Fruit fly (Drosophila melanogaster) whole organism, embryonic: ENCODE measurements around the gene Adsl.

Experiments used
- Blimp-1 ChIP-seq: fragments of 200-800 bp; sonication (Bioruptor generic); optimal IDR thresholded peaks from 3 replicates; lab custom pipeline; 2018; ENCODE audit warnings: missing biosample characterization, missing genetic modification characterization, mild to moderate bottlenecking, moderate library complexity, missing genetic modification reagents
- CG10979 ChIP-seq: fragments of 200-800 bp; sonication (Bioruptor generic); optimal IDR thresholded peaks from 2 replicates; lab custom pipeline; 2018; ENCODE audit warnings: missing biosample characterization, mild to moderate bottlenecking, missing genetic modification characterization, moderate library complexity
- CG11456 ChIP-seq: fragments of 200-800 bp; sonication (Bioruptor generic); IDR thresholded peaks from 3 replicates; pipeline ENCODE4 v1.3.6; 2022; ENCODE audit warnings: missing biosample characterization, missing genetic modification characterization
- CG11696 ChIP-seq: fragments of 200-800 bp; sonication (Bioruptor generic); IDR thresholded peaks from 2 replicates; pipeline ENCODE4 v1.3.6; 2022; ENCODE audit warnings: missing biosample characterization, missing genetic modification characterization
- CG12299 ChIP-seq: fragments of 200-800 bp; sonication (Bioruptor generic); optimal IDR thresholded peaks from 2 replicates; lab custom pipeline; 2018; ENCODE audit warnings: missing biosample characterization, mild to moderate bottlenecking, missing genetic modification characterization
- CG12769 ChIP-seq: fragments of 200-800 bp; sonication (Bioruptor generic); optimal IDR thresholded peaks from 2 replicates; lab custom pipeline; 2019; ENCODE audit warnings: missing biosample characterization, mild to moderate bottlenecking, missing genetic modification characterization, moderate library complexity
- CG13775 ChIP-seq: fragments of 200-800 bp; sonication (Bioruptor generic); optimal IDR thresholded peaks from 3 replicates; lab custom pipeline; 2017; ENCODE audit warnings: missing biosample characterization, mild to moderate bottlenecking, missing genetic modification characterization
- CG15514 ChIP-seq: fragments of 200-800 bp; sonication (Bioruptor generic); optimal IDR thresholded peaks from 3 replicates; lab custom pipeline; 2017; ENCODE audit warnings: missing biosample characterization, missing genetic modification characterization, mild to moderate bottlenecking, moderate library complexity, missing genetic modification reagents
- CG17385 ChIP-seq: fragments of 200-800 bp; sonication (Bioruptor generic); optimal IDR thresholded peaks from 3 replicates; lab custom pipeline; 2018; ENCODE audit warnings: missing biosample characterization, mild to moderate bottlenecking, missing genetic modification characterization
- CG1792 ChIP-seq: fragments of 200-800 bp; sonication (Bioruptor generic); optimal IDR thresholded peaks from 2 replicates; lab custom pipeline; 2016; ENCODE audit warnings: missing biosample characterization, missing genetic modification characterization
- CG1832 ChIP-seq: fragments of 200-800 bp; sonication (Bioruptor generic); optimal IDR thresholded peaks from 2 replicates; lab custom pipeline; 2017; ENCODE audit warnings: missing biosample characterization, mild to moderate bottlenecking, missing genetic modification characterization, inconsistent platforms
- CG31365 ChIP-seq: fragments of 200-800 bp; sonication (Bioruptor generic); optimal IDR thresholded peaks from 2 replicates; lab custom pipeline; 2018; ENCODE audit warnings: missing biosample characterization, mild to moderate bottlenecking, missing genetic modification characterization
- CG31388 ChIP-seq: fragments of 200-800 bp; sonication (Bioruptor generic); optimal IDR thresholded peaks from 2 replicates; lab custom pipeline; 2016; ENCODE audit warnings: missing biosample characterization, missing genetic modification characterization
- CG32532 ChIP-seq: fragments of 200-800 bp; sonication (Bioruptor generic); IDR thresholded peaks from 2 replicates; pipeline ENCODE4 v1.3.6; 2022; ENCODE audit warnings: missing biosample characterization, missing genetic modification characterization
- CG34422 ChIP-seq: fragments of 200-800 bp; sonication (Bioruptor generic); IDR thresholded peaks from 3 replicates; pipeline ENCODE4 v1.3.6; 2022; ENCODE audit warnings: missing biosample characterization, missing genetic modification characterization
- CG4404 ChIP-seq: fragments of 200-800 bp; sonication (Bioruptor generic); IDR thresholded peaks from 2 replicates; pipeline ENCODE4 v1.3.6; 2022; ENCODE audit warnings: missing biosample characterization, missing genetic modification characterization
- CG6689 ChIP-seq: fragments of 200-800 bp; sonication (Bioruptor generic); IDR thresholded peaks from 2 replicates; pipeline ENCODE4 v1.3.6; 2022; ENCODE audit warnings: missing biosample characterization, missing genetic modification characterization
- CG8478 ChIP-seq: fragments of >200 bp; optimal IDR thresholded peaks from 2 replicates; lab custom pipeline; 2018
- CG8944 ChIP-seq: fragments of 200-800 bp; sonication (Bioruptor generic); optimal IDR thresholded peaks from 3 replicates; lab custom pipeline; 2016; ENCODE audit warnings: missing biosample characterization, missing genetic modification characterization
- Dref ChIP-seq: fragments of 200-800 bp; sonication (Bioruptor generic); IDR thresholded peaks from 2 replicates; pipeline ENCODE4 v1.3.6; 2022; ENCODE audit warnings: missing biosample characterization, missing genetic modification characterization
- Drgx ChIP-seq: fragments of 200-800 bp; sonication (Bioruptor generic); IDR thresholded peaks from 2 replicates; pipeline ENCODE4 v1.3.6; 2022; ENCODE audit warnings: missing biosample characterization, missing genetic modification characterization
- Gug ChIP-seq: fragments of 200-800 bp; sonication (Bioruptor generic); IDR thresholded peaks from 4 replicates; pipeline ENCODE4 v1.3.6; 2022; ENCODE audit warnings: missing biosample characterization, missing genetic modification characterization
- HLH3B ChIP-seq: fragments of 200-800 bp; sonication (Bioruptor generic); IDR thresholded peaks from 2 replicates; pipeline ENCODE4 v1.3.6; 2022; ENCODE audit warnings: missing biosample characterization, missing genetic modification characterization
- Hmr ChIP-seq: fragments of 200-800 bp; sonication (Bioruptor generic); optimal IDR thresholded peaks from 3 replicates; lab custom pipeline; 2017; ENCODE audit warnings: mild to moderate bottlenecking, missing biosample characterization, missing genetic modification reagents, missing genetic modification characterization
- Hr51 ChIP-seq, 2 experiments: fragments of 200-800 bp; sonication (Bioruptor generic); optimal IDR thresholded peaks; 2 replicates in 1 of 2; 3 replicates in 1 of 2; lab custom pipeline; 2016 to 2018; ENCODE audit warnings: missing biosample characterization in 2 of 2, missing genetic modification characterization in 2 of 2, mild to moderate bottlenecking in 1 of 2, moderate library complexity in 1 of 2
- MBD-R2 ChIP-seq: fragments of 200-800 bp; sonication (Bioruptor generic); IDR thresholded peaks from 2 replicates; pipeline ENCODE4 v1.3.6; 2022; ENCODE audit warnings: missing biosample characterization, missing genetic modification characterization
- Neu2 ChIP-seq: fragments of 200-800 bp; sonication (Bioruptor generic); optimal IDR thresholded peaks from 3 replicates; lab custom pipeline; 2016; ENCODE audit warnings: missing biosample characterization, missing genetic modification characterization, borderline replicate concordance
- NfI ChIP-seq: fragments of 200-800 bp; sonication (Bioruptor generic); optimal IDR thresholded peaks from 3 replicates; lab custom pipeline; 2018; ENCODE audit warnings: missing biosample characterization, mild to moderate bottlenecking, missing genetic modification characterization, moderate library complexity
- Rfx ChIP-seq: fragments of 200-800 bp; sonication (Bioruptor generic); IDR thresholded peaks from 2 replicates; pipeline ENCODE4 v1.3.6; 2022; ENCODE audit warnings: missing biosample characterization, missing genetic modification characterization
- Sry-β ChIP-seq: fragments of 200-800 bp; sonication (Bioruptor generic); optimal IDR thresholded peaks from 2 replicates; lab custom pipeline; 2018; ENCODE audit warnings: missing biosample characterization, mild to moderate bottlenecking, missing genetic modification characterization, moderate library complexity
- Vsx1 ChIP-seq: fragments of 200-800 bp; sonication (Bioruptor generic); optimal IDR thresholded peaks from 2 replicates; lab custom pipeline; 2017; ENCODE audit warnings: missing biosample characterization, mild to moderate bottlenecking, missing genetic modification characterization, missing genetic modification reagents
- abd-A ChIP-seq: fragments of 200-800 bp; sonication (Bioruptor generic); optimal IDR thresholded peaks from 3 replicates; lab custom pipeline; 2019; ENCODE audit warnings: missing biosample characterization, mild to moderate bottlenecking, missing genetic modification characterization, moderate library complexity
- aop ChIP-seq: fragments of 200-800 bp; sonication (Bioruptor generic); IDR thresholded peaks from 2 replicates; pipeline ENCODE4 v1.3.6; 2022; ENCODE audit warnings: missing biosample characterization, missing genetic modification characterization
- ap ChIP-seq: fragments of 200-800 bp; sonication (Bioruptor generic); IDR thresholded peaks from 2 replicates; pipeline ENCODE4 v1.3.6; 2022; ENCODE audit warnings: missing biosample characterization, missing genetic modification characterization
- br ChIP-seq: fragments of >200 bp; optimal IDR thresholded peaks from 2 replicates; lab custom pipeline; 2017
- corto ChIP-seq: fragments of 200-800 bp; sonication (Bioruptor generic); optimal IDR thresholded peaks from 2 replicates; lab custom pipeline; 2016; ENCODE audit warnings: missing biosample characterization, mild to moderate bottlenecking, missing genetic modification characterization, moderate library complexity
- dan ChIP-seq: fragments of 200-800 bp; sonication (Bioruptor generic); IDR thresholded peaks from 2 replicates; pipeline ENCODE4 v1.3.6; 2022; ENCODE audit warnings: missing biosample characterization, missing genetic modification characterization
- her ChIP-seq: fragments of 200-800 bp; sonication (Bioruptor generic); optimal IDR thresholded peaks from 2 replicates; lab custom pipeline; 2016; ENCODE audit warnings: missing biosample characterization, missing genetic modification characterization
- hth ChIP-seq: fragments of >200 bp; optimal IDR thresholded peaks from 2 replicates; lab custom pipeline; 2017; ENCODE audit warnings: inconsistent platforms
- klu ChIP-seq: fragments of 200-800 bp; sonication (Bioruptor generic); IDR thresholded peaks from 2 replicates; pipeline ENCODE4 v1.3.6; 2022; ENCODE audit warnings: missing biosample characterization, missing genetic modification characterization
- kni ChIP-seq: fragments of 200-800 bp; sonication (Bioruptor generic); optimal IDR thresholded peaks from 3 replicates; lab custom pipeline; 2017; ENCODE audit warnings: mild to moderate bottlenecking, missing biosample characterization, missing genetic modification reagents, missing genetic modification characterization
- lov ChIP-seq, 2 experiments: fragments of 200-800 bp in 1 of 2; fragments of >200 bp in 1 of 2; sonication (Bioruptor generic) in 1 of 2; IDR thresholded peaks in 1 of 2; optimal IDR thresholded peaks in 1 of 2; 2 replicates in 1 of 2; 3 replicates in 1 of 2; pipeline versions ENCODE4 v1.3.6 to Lab custom; 2017 to 2022; ENCODE audit warnings: missing biosample characterization in 1 of 2, missing genetic modification characterization in 1 of 2
- maf-S ChIP-seq: fragments of 200-800 bp; sonication (Bioruptor generic); optimal IDR thresholded peaks from 2 replicates; lab custom pipeline; 2016; ENCODE audit warnings: missing biosample characterization, missing genetic modification characterization
- onecut ChIP-seq: fragments of 200-800 bp; sonication (Bioruptor generic); IDR thresholded peaks from 2 replicates; pipeline ENCODE4 v1.3.6; 2022; ENCODE audit warnings: missing biosample characterization, missing genetic modification characterization
- pb ChIP-seq: fragments of 200-800 bp; sonication (Bioruptor generic); optimal IDR thresholded peaks from 3 replicates; lab custom pipeline; 2016; ENCODE audit warnings: missing biosample characterization, missing genetic modification characterization
- salm ChIP-seq: fragments of 200-800 bp; sonication (Bioruptor generic); optimal IDR thresholded peaks from 2 replicates; lab custom pipeline; 2018; ENCODE audit warnings: missing biosample characterization, mild to moderate bottlenecking, missing genetic modification characterization
- slp2 ChIP-seq: fragments of 200-800 bp; sonication (Bioruptor generic); optimal IDR thresholded peaks from 2 replicates; lab custom pipeline; 2016; ENCODE audit warnings: missing biosample characterization, missing genetic modification characterization
- sr ChIP-seq: fragments of 200-800 bp; sonication (Bioruptor generic); IDR thresholded peaks from 3 replicates; pipeline ENCODE4 v1.3.6; 2022; ENCODE audit warnings: missing biosample characterization, missing genetic modification characterization
- tll ChIP-seq, 2 experiments: fragments of 200-800 bp in 1 of 2; fragments of >200 bp in 1 of 2; sonication (Bioruptor generic) in 1 of 2; optimal IDR thresholded peaks; 2 replicates each; lab custom pipeline; 2017 to 2019; ENCODE audit warnings: missing biosample characterization in 2 of 2, missing genetic modification characterization in 2 of 2, mild to moderate bottlenecking in 1 of 2, moderate library complexity in 1 of 2
- toy ChIP-seq: fragments of 200-800 bp; sonication (Bioruptor generic); IDR thresholded peaks from 2 replicates; pipeline ENCODE4 v1.3.6; 2022; ENCODE audit warnings: missing biosample characterization, missing genetic modification characterization
- tx ChIP-seq: fragments of 200-800 bp; sonication (Bioruptor generic); optimal IDR thresholded peaks from 2 replicates; lab custom pipeline; 2016; ENCODE audit warnings: missing biosample characterization, missing genetic modification characterization
- vvl ChIP-seq: fragments of 200-800 bp; sonication (Bioruptor generic); IDR thresholded peaks from 2 replicates; pipeline ENCODE4 v1.3.6; 2022; ENCODE audit warnings: missing biosample characterization, missing genetic modification characterization

The Adsl gene

DNA sequence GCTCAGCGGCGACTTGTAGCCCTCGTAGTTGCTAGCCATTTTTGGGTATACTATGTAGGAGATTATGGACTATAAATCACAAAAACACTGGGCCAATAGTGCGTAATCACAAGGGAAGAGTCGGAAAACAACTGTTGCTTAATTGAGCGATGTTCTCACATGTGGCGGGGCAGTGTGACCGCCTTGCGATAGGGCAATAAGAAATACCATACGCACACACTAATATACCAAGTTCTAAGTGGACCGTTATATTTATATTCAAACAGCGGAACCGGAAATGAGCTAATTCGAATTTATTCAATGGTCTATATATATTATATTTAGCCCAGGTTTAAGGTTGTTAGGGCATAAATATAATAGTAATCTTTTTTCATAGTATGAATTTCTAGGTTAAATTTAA, at the start of gene Adsl (continued):
- peak; percentile 51; the same call in 1 of the 2 replicates for TF ChIP-seq CG32532 (GFP tag; lab: Robert Waterston, UW)
- TF ChIP-seq slp2 (GFP tag; lab: Kevin White, UChicago): peak; percentile 46
- TF ChIP-seq maf-S (GFP tag; lab: Kevin White, UChicago): no peak
- TF ChIP-seq dan (GFP tag; lab: Robert Waterston, UW): no peak
- peak; percentile 83 for TF ChIP-seq NfI (GFP tag; lab: Kevin White, UChicago)
- no peak for TF ChIP-seq sr (GFP tag; lab: Robert Waterston, UW)
- no peak for TF ChIP-seq ap
- TF ChIP-seq CG31365 (tag; lab: Kevin White, UChicago): peak; percentile 44
- TF ChIP-seq CG31388 (GFP tag; lab: Kevin White, UChicago): no peak
- TF ChIP-seq CG11696 (GFP tag; lab: Robert Waterston, UW): no peak
- no peak for TF ChIP-seq HLH3B (GFP tag; lab: Robert Waterston, UW)
- TF ChIP-seq CG12299 (tag; lab: Kevin White, UChicago): peak; percentile 45
- TF ChIP-seq klu (GFP tag; lab: Robert Waterston, UW): no peak
- TF ChIP-seq CG15514 (GFP tag; lab: Kevin White, UChicago): peak; percentile 96
- TF ChIP-seq tx (GFP tag; lab: Kevin White, UChicago): no peak
- peak; percentile 31; the same call in 1 of the 2 replicates for TF ChIP-seq CG6689 (GFP tag; lab: Robert Waterston, UW)
- no peak for TF ChIP-seq CG4404 (GFP tag; lab: Robert Waterston, UW)
- no peak for TF ChIP-seq Neu2 (GFP tag; lab: Kevin White, UChicago)
- peak; percentile 61 for TF ChIP-seq onecut
- no peak for TF ChIP-seq Gug (GFP tag; lab: Robert Waterston, UW)
- TF ChIP-seq hth (lab: Kevin White, UChicago): no peak
- peak; percentile 50 for TF ChIP-seq kni (GFP tag; lab: Kevin White, UChicago)
- TF ChIP-seq toy: 0 out of 2 replicates have a peak, but pooled peaks have one; percentile 16
- TF ChIP-seq tll (GFP tag; optimal IDR thresholded peaks at IDR 0.05; lab: Kevin White, UChicago): no peak
- peak; percentile 73 for TF ChIP-seq CG10979 (tag; lab: Kevin White, UChicago)
- no peak for TF ChIP-seq br (lab: Kevin White, UChicago)
- TF ChIP-seq MBD-R2 (GFP tag; lab: Robert Waterston, UW): peak; percentile 71
- TF ChIP-seq abd-A: no peak
- TF ChIP-seq vvl: peak; percentile 84
- TF ChIP-seq CG8944 (GFP tag; lab: Kevin White, UChicago): no peak
- peak; percentile 11 for TF ChIP-seq pb (GFP tag; lab: Kevin White, UChicago)
- no peak for TF ChIP-seq CG12769 (tag; lab: Kevin White, UChicago)
- TF ChIP-seq lov (optimal IDR thresholded peaks at IDR 0.05; lab: Kevin White, UChicago): no peak
- peak; percentile 77; the same call in 2 of the 3 replicates for TF ChIP-seq lov (GFP tag; IDR thresholded peaks at IDR 0.05; lab: Robert Waterston, UW)
- TF ChIP-seq CG11456 (GFP tag; lab: Robert Waterston, UW): no peak
- TF ChIP-seq Vsx1: peak; percentile 85
- no peak for TF ChIP-seq CG1792
- TF ChIP-seq Sry-β (GFP tag; lab: Kevin White, UChicago): no peak
- TF ChIP-seq salm (tag; lab: Kevin White, UChicago): peak; percentile 55
- TF ChIP-seq CG13775 (GFP tag; lab: Kevin White, UChicago): peak; percentile 81
- peak; percentile 74 for TF ChIP-seq CG17385
- no peak for TF ChIP-seq Drgx
- TF ChIP-seq Dref: no peak
- TF ChIP-seq CG34422 (GFP tag; lab: Robert Waterston, UW): peak; percentile 42; the same call in 1 of the 3 replicates
- peak; percentile 83 for TF ChIP-seq Hmr (GFP tag; lab: Kevin White, UChicago)
- peak; percentile 62; the same call in 1 of the 2 replicates for TF ChIP-seq aop (GFP tag; lab: Robert Waterston, UW)
- no peak for TF ChIP-seq CG1832
- no peak for TF ChIP-seq her (GFP tag; lab: Kevin White, UChicago)
- peak in 1 of 2 experiments; percentile 9 for TF ChIP-seq Hr51 (GFP tag; optimal IDR thresholded peaks at IDR 0.05; lab: Kevin White, UChicago)
- no peak for TF ChIP-seq corto (GFP tag; lab: Kevin White, UChicago)
- TF ChIP-seq Rfx (GFP tag; lab: Robert Waterston, UW): no peak; the same call in none of the 2 replicates
- no peak for TF ChIP-seq Blimp-1 (GFP tag; lab: Kevin White, UChicago)
- TF ChIP-seq CG8478: no peak
